Fruit fly (Drosophila melanogaster): Measurements from ENCODE around the gene CG3698.
A peak's percentile ranks its signal among the peaks of the same experiment; 100 is the strongest.

CG3698 gene

DNA sequence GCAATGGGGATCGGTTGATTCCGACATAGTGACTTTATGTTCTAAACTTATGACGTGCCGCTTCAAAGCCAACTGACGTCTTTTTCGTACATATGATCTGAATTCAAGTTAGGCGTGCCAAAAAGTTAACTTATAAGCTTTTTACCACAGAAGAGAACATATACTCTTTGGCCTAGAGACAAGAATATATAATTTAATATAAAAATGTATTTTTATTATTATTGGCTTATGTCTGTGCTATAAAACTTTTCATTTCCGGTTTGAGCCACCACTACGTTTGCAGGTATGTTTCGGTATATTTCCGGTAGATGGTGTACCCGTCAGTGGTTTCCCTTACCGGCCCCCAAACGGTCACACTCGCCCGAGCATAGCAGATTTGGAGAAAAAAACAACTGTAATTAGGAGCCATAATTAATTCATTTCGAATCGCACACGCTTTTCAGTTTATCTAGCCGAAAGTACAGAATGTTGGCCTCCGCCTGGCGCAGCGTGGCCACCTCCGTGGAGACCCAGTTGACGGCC lies at the start of gene CG3698, which contains the start of gene tzn:
TSS of gene CG3698 (minus strand) at position 51 of the 522 bp plus-strand sequence.
TSS of gene tzn (plus strand) at position 321 of the 522 bp plus-strand sequence.
- TF ChIP-seq dmrt93B (GFP tag; optimal IDR thresholded peaks at IDR 0.05): peak; percentile 97
- no peak for TF ChIP-seq brk (GFP tag; optimal IDR thresholded peaks at IDR 0.05)
- TF ChIP-seq dsf (GFP tag; optimal IDR thresholded peaks at IDR 0.05; ENCODE audit: borderline replicate concordance): no peak
- peak; percentile 83 for TF ChIP-seq OdsH (GFP tag; optimal IDR thresholded peaks at IDR 0.05)
- peak; percentile 70 for TF ChIP-seq psq (GFP tag; optimal IDR thresholded peaks at IDR 0.05)
- TF ChIP-seq CG9705 (GFP tag; optimal IDR thresholded peaks at IDR 0.05): peak; percentile 95
- peak; percentile 85 for TF ChIP-seq HLH106 (tag; optimal IDR thresholded peaks at IDR 0.05)
- peak; percentile 43 for TF ChIP-seq Myc (optimal IDR thresholded peaks at IDR 0.05)
- peak; percentile 17 for TF ChIP-seq Rel (GFP tag; optimal IDR thresholded peaks at IDR 0.05)
- peak; percentile 85 for TF ChIP-seq Rel (tag; optimal IDR thresholded peaks at IDR 0.05)
- TF ChIP-seq usp (GFP tag; optimal IDR thresholded peaks at IDR 0.05): no peak
- no peak for TF ChIP-seq ey (GFP tag; optimal IDR thresholded peaks at IDR 0.05)
- TF ChIP-seq dl (GFP tag; optimal IDR thresholded peaks at IDR 0.05; ENCODE audit: insufficient read depth in 1 of 2, partially characterized antibody in 2 of 2): no peak
- TF ChIP-seq CG32264 (GFP tag; optimal IDR thresholded peaks at IDR 0.05): no peak
- peak; percentile 95 for TF ChIP-seq Hr83 (GFP tag; optimal IDR thresholded peaks at IDR 0.05; ENCODE audit: poor library complexity, severe bottlenecking)
- TF ChIP-seq rgr (GFP tag; optimal IDR thresholded peaks at IDR 0.05): peak; percentile 94
- TF ChIP-seq sv (GFP tag; optimal IDR thresholded peaks at IDR 0.05): peak; percentile 78
- TF ChIP-seq Jra (GFP tag; optimal IDR thresholded peaks at IDR 0.05): no peak
- TF ChIP-seq Sp1 (GFP tag; optimal IDR thresholded peaks at IDR 0.05): peak; percentile 85

DNA sequence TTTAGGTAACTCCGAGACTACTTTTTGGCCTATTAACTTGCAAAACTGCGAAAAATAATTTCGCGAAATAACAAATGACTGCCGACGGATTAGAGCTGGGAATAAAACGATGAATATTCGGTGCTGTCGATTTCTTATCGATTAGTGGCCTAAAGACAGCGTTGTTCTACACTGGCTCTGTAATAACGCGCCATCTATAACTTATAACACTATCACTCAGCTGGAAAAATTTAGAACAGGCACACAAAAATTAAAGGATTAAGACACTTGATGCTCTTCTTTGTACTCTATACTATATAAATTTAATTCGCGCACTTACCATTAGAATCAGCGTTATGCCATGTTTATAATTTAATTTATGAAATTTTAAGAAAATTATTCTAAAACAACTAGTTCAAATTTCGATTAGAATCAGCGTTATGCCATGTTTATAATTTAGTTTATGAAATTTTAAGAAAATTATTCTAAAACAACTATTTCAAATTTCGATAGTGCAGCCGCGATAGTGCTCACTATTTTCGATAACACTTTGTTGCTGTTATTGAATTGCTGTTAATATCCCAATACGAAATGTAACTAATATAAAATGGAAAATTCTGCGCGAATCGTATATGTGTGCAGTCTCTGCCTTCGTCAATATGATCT lies 43.4 kb upstream of the CG3698 start, which contains the start of the genes CSN3 and CG11456:
TSS of gene CSN3 (minus strand) at position 112 of the 645 bp plus-strand sequence.
TSS of gene CG11456 (plus strand) at position 523 of the 645 bp plus-strand sequence.
- peak; percentile 67 for TF ChIP-seq Hr83 (GFP tag; optimal IDR thresholded peaks at IDR 0.05; ENCODE audit: poor library complexity, severe bottlenecking)
- peak; percentile 70 for TF ChIP-seq h (GFP tag; optimal IDR thresholded peaks at IDR 0.05)
- TF ChIP-seq sv (GFP tag; optimal IDR thresholded peaks at IDR 0.05): peak; percentile 47
- peak; percentile 64 for TF ChIP-seq Jra (GFP tag; optimal IDR thresholded peaks at IDR 0.05)
- peak; percentile 66 for TF ChIP-seq brk (GFP tag; optimal IDR thresholded peaks at IDR 0.05)
- peak; percentile 85 for TF ChIP-seq tai (GFP tag; optimal IDR thresholded peaks at IDR 0.05)
- TF ChIP-seq Hnf4 (GFP tag; optimal IDR thresholded peaks at IDR 0.05): peak; percentile 77
- peak in 1 of 2 experiments; percentile 71 for TF ChIP-seq foxo (GFP tag; optimal IDR thresholded peaks at IDR 0.05)
- peak; percentile 11 for TF ChIP-seq psq (GFP tag; optimal IDR thresholded peaks at IDR 0.05)
- no peak for TF ChIP-seq dmrt93B (GFP tag; optimal IDR thresholded peaks at IDR 0.05)
- TF ChIP-seq ey (GFP tag; optimal IDR thresholded peaks at IDR 0.05): peak; percentile 51
- no peak for TF ChIP-seq OdsH (GFP tag; optimal IDR thresholded peaks at IDR 0.05)
- TF ChIP-seq rgr (GFP tag; optimal IDR thresholded peaks at IDR 0.05): peak; percentile 56
- no peak for TF ChIP-seq dsf (GFP tag; optimal IDR thresholded peaks at IDR 0.05; ENCODE audit: borderline replicate concordance)
- no peak for TF ChIP-seq sage (GFP tag; optimal IDR thresholded peaks at IDR 0.05)
- TF ChIP-seq jim (GFP tag; optimal IDR thresholded peaks at IDR 0.05): peak; percentile 4
- TF ChIP-seq fru (GFP tag; optimal IDR thresholded peaks at IDR 0.05): peak; percentile 62
- peak; percentile 56 for TF ChIP-seq Myc (optimal IDR thresholded peaks at IDR 0.05)
- TF ChIP-seq usp (GFP tag; optimal IDR thresholded peaks at IDR 0.05): no peak

dm6 chr3L:20837831-20838301 lies 39.7 kb upstream of the CG3698 start:
- TF ChIP-seq GATAd (GFP tag; optimal IDR thresholded peaks at IDR 0.05) (no peak), Dif (GFP tag; optimal IDR thresholded peaks at IDR 0.05; ENCODE audit: partially characterized antibody) (no peak), usp (GFP tag; optimal IDR thresholded peaks at IDR 0.05) (no peak), lola (GFP tag; optimal IDR thresholded peaks at IDR 0.05) (no peak), tai (GFP tag; optimal IDR thresholded peaks at IDR 0.05) (no peak), CG32264 (GFP tag; optimal IDR thresholded peaks at IDR 0.05) (no peak), CG9705 (GFP tag; optimal IDR thresholded peaks at IDR 0.05) (no peak), Hr78 (GFP tag; optimal IDR thresholded peaks at IDR 0.05) (no peak), Hr83 (GFP tag; optimal IDR thresholded peaks at IDR 0.05; ENCODE audit: poor library complexity, severe bottlenecking) (no peak), pan (optimal IDR thresholded peaks at IDR 0.05) (no peak), dmrt93B (GFP tag; optimal IDR thresholded peaks at IDR 0.05) (no peak), h (GFP tag; optimal IDR thresholded peaks at IDR 0.05) (no peak), ey (GFP tag; optimal IDR thresholded peaks at IDR 0.05) (no peak), Abd-B (GFP tag; optimal IDR thresholded peaks at IDR 0.05) (no peak), br (GFP tag; optimal IDR thresholded peaks at IDR 0.05) (no peak)
